Worm (Caenorhabditis elegans): ENCODE results near the gene R10E4.3.
A peak's percentile ranks its signal among the peaks of the same experiment; 100 is the strongest.

R10E4.3 gene

ce11 chrIII:4302780-4303179 is 15.5 kb upstream of the R10E4.3 start:
- no peak for TF ChIP-seq ceh-8 (GFP tag; optimal IDR thresholded peaks at IDR 0.05)
- peak; percentile 4 for TF ChIP-seq nhr-20 (tag; optimal IDR thresholded peaks at IDR 0.05)
- no peak for TF ChIP-seq efl-1 (optimal IDR thresholded peaks at IDR 0.05)
- TF ChIP-seq efl-1 (GFP tag; optimal IDR thresholded peaks at IDR 0.05 in 1 of 2) = peak in 1 of 2 experiments; percentile 88
- peak; percentile 52 for TF ChIP-seq mep-1 (tag; optimal IDR thresholded peaks at IDR 0.05)
- TF ChIP-seq nhr-85 (tag) = peak; percentile 73

ce11 chrIII:4302293-4302692 is 15.0 kb upstream of the R10E4.3 start, which contains the start of gene R10E4.9:
Gene R10E4.9, minus strand, starts transcription at chrIII:4302393.
- TF ChIP-seq nhr-19 (GFP tag; conservative IDR thresholded peaks at IDR 0.05) = no peak

ce11 chrIII:4300989-4301498 is 13.8 kb upstream of the R10E4.3 start, which contains the start of gene R10E4.11:
Gene R10E4.11, minus strand, starts transcription at chrIII:4301039.
- no peak for TF ChIP-seq sox-4 (tag; optimal IDR thresholded peaks at IDR 0.05)
- TF ChIP-seq efl-1 (optimal IDR thresholded peaks at IDR 0.05) = no peak
- peak in 1 of 2 experiments; percentile 9 for TF ChIP-seq efl-1 (GFP tag; optimal IDR thresholded peaks at IDR 0.05 in 1 of 2)
- TF ChIP-seq nhr-76 (tag; optimal IDR thresholded peaks at IDR 0.05) = no peak
- TF ChIP-seq nhr-28 (tag; optimal IDR thresholded peaks at IDR 0.05) = no peak
- TF ChIP-seq ceh-8 (GFP tag; optimal IDR thresholded peaks at IDR 0.05) = no peak

- no peak for TF ChIP-seq blmp-1 (tag; optimal IDR thresholded peaks at IDR 0.05)
Observed at ce11 chrIII:4294153-4294862, 7.0 kb upstream of the R10E4.3 start, which contains the start of the genes nth-1 and R10E4.7. Gene nth-1, minus strand, starts transcription at chrIII:4294253. Gene R10E4.7, plus strand, starts transcription at chrIII:4294812.

ce11 chrIII:4293108-4293507 is 5.8 kb upstream of the R10E4.3 start, which contains the start of gene R10E4.6:
Gene R10E4.6, plus strand, starts transcription at chrIII:4293408.
- no peak for TF ChIP-seq sptf-1 (tag; optimal IDR thresholded peaks at IDR 0.05)
- TF ChIP-seq C34B4.2 (tag; optimal IDR thresholded peaks at IDR 0.05) = no peak
- no peak for TF ChIP-seq lin-15B (tag; optimal IDR thresholded peaks at IDR 0.05)
- TF ChIP-seq ets-5 (GFP tag; IDR thresholded peaks at IDR 0.05) = no peak
- TF ChIP-seq nhr-47 (tag; optimal IDR thresholded peaks at IDR 0.05) = no peak
- TF ChIP-seq ceh-63 (GFP tag; optimal IDR thresholded peaks at IDR 0.05) = no peak
- TF ChIP-seq aly-2 (tag; optimal IDR thresholded peaks at IDR 0.05) = no peak
- no peak for TF ChIP-seq ces-1 (GFP tag; optimal IDR thresholded peaks at IDR 0.05)
- no peak for TF ChIP-seq isw-1 (GFP tag; IDR thresholded peaks at IDR 0.05)
- no peak for TF ChIP-seq vab-15 (tag; optimal IDR thresholded peaks at IDR 0.05)
- TF ChIP-seq mef-2 (tag; optimal IDR thresholded peaks at IDR 0.05) = no peak
- no peak for TF ChIP-seq swsn-7 (tag; optimal IDR thresholded peaks at IDR 0.05)
- TF ChIP-seq nhr-77 (tag; optimal IDR thresholded peaks at IDR 0.05) = no peak

- peak; percentile 34 for TF ChIP-seq nhr-20 (tag; optimal IDR thresholded peaks at IDR 0.05)
- no peak for TF ChIP-seq mab-9 (GFP tag; IDR thresholded peaks at IDR 0.05)
- no peak for TF ChIP-seq pag-3 (tag; optimal IDR thresholded peaks at IDR 0.05; ENCODE audit: borderline replicate concordance, insufficient read depth)
- TF ChIP-seq nhr-77 (tag; optimal IDR thresholded peaks at IDR 0.05) = no peak
- no peak for TF ChIP-seq fkh-10 (GFP tag; optimal IDR thresholded peaks at IDR 0.05)
- TF ChIP-seq nhr-84 (tag; optimal IDR thresholded peaks at IDR 0.05) = no peak
- no peak for TF ChIP-seq snpc-4 (tag; optimal IDR thresholded peaks at IDR 0.05)
- no peak for TF ChIP-seq fos-1 (tag; optimal IDR thresholded peaks at IDR 0.05)
- no peak for TF ChIP-seq ceh-63 (GFP tag; optimal IDR thresholded peaks at IDR 0.05)
- TF ChIP-seq hlh-17 (GFP tag; optimal IDR thresholded peaks at IDR 0.05; ENCODE audit: borderline replicate concordance) = no peak
- no peak for TF ChIP-seq jun-1 (tag; optimal IDR thresholded peaks at IDR 0.05)
- no peak for TF ChIP-seq ztf-11 (tag; optimal IDR thresholded peaks at IDR 0.05)
- no peak for TF ChIP-seq elt-2 (tag; optimal IDR thresholded peaks at IDR 0.05)
- TF ChIP-seq lin-14 (GFP tag; optimal IDR thresholded peaks at IDR 0.05) = no peak
- peak; percentile 46 for TF ChIP-seq nhr-71 (tag; optimal IDR thresholded peaks at IDR 0.05)
- no peak for TF ChIP-seq C34B4.2 (tag; optimal IDR thresholded peaks at IDR 0.05)
- no peak for TF ChIP-seq egl-27 (tag; optimal IDR thresholded peaks at IDR 0.05)
- TF ChIP-seq grh-1 (GFP tag; IDR thresholded peaks at IDR 0.05) = no peak
- TF ChIP-seq efl-3 (GFP tag; optimal IDR thresholded peaks at IDR 0.05) = no peak
- peak; percentile 36 for TF ChIP-seq C16A3.4 (tag; optimal IDR thresholded peaks at IDR 0.05)
- TF ChIP-seq Y116A8C.19 (tag; optimal IDR thresholded peaks at IDR 0.05; ENCODE audit: borderline replicate concordance) = no peak
Observed at ce11 chrIII:4291216-4291691, 4.0 kb upstream of the R10E4.3 start, which contains the start of gene mcm-5. Gene mcm-5, minus strand, starts transcription at chrIII:4291266.
